Worm (Caenorhabditis elegans): ENCODE results near the gene srh-212.

DNA sequence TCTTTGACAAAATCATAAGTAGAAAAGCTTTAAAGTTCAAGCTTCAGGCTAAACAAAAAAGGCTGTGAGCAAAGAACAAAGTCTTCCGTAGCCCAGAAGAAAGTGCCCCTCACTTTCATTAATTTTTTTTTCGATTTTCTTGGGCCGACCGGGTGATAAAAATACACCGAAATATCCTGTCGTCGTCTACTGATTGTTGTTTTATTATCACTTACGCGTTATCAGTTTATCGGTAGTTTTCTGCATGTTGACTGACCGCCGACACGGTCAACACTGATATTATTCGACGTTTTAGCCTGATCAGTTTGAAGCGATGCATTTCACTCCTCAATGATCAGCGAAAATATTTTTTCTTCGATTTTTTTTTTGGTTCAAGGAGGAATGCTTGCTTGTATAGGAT is 16.6 kb downstream of the srh-212 start:
- TF ChIP-seq nhr-11 (tag; optimal IDR thresholded peaks at IDR 0.05), result no peak
- no peak for TF ChIP-seq dve-1 (tag; optimal IDR thresholded peaks at IDR 0.05)
- TF ChIP-seq fkh-10 (GFP tag; optimal IDR thresholded peaks at IDR 0.05), result no peak
- TF ChIP-seq ama-1 (optimal IDR thresholded peaks at IDR 0.05), result no peak
- no peak for TF ChIP-seq sdc-2 (tag; optimal IDR thresholded peaks at IDR 0.05)
- TF ChIP-seq fkh-6 (tag; optimal IDR thresholded peaks at IDR 0.05), result no peak
- TF ChIP-seq che-1 (tag; optimal IDR thresholded peaks at IDR 0.05), result no peak
- TF ChIP-seq lin-11 (tag; optimal IDR thresholded peaks at IDR 0.05), result no peak
- no peak for TF ChIP-seq nhr-232 (tag; optimal IDR thresholded peaks at IDR 0.05)
- no peak for TF ChIP-seq ceh-18 (tag; optimal IDR thresholded peaks at IDR 0.05)
- no peak for TF ChIP-seq gmeb-2 (tag; optimal IDR thresholded peaks at IDR 0.05)
- TF ChIP-seq ceh-22 (tag; optimal IDR thresholded peaks at IDR 0.05), result no peak
- no peak for TF ChIP-seq nfya-1 (tag; optimal IDR thresholded peaks at IDR 0.05)

Measured in whole organism, late embryonic.